Fruit fly (Drosophila melanogaster) whole organism, embryonic: Measurements from ENCODE around the gene kdn.
A peak's percentile ranks its signal among the peaks of the same experiment; 100 is the strongest.

Source experiments
- ATbp ChIP-seq: fragments of 200-800 bp; sonication (Bioruptor generic); optimal IDR thresholded peaks from 2 replicates; lab custom pipeline; 2017; ENCODE audit warnings: missing biosample characterization, mild to moderate bottlenecking, missing genetic modification characterization, missing genetic modification reagents
- Antp ChIP-seq: fragments of 200-800 bp; sonication (Bioruptor generic); optimal IDR thresholded peaks from 3 replicates; lab custom pipeline; 2016; ENCODE audit warnings: missing biosample characterization, missing genetic modification characterization
- Asciz ChIP-seq: fragments of 200-800 bp; sonication (Bioruptor generic); optimal IDR thresholded peaks from 2 replicates; lab custom pipeline; 2017; ENCODE audit warnings: missing biosample characterization, mild to moderate bottlenecking, missing genetic modification characterization, missing genetic modification reagents
- Atf3 ChIP-seq: fragments of 200-800 bp; sonication (Bioruptor generic); optimal IDR thresholded peaks from 3 replicates; lab custom pipeline; 2016; ENCODE audit warnings: missing biosample characterization, missing genetic modification characterization
- Blimp-1 ChIP-seq: fragments of 200-800 bp; sonication (Bioruptor generic); optimal IDR thresholded peaks from 3 replicates; lab custom pipeline; 2018; ENCODE audit warnings: missing biosample characterization, missing genetic modification characterization, mild to moderate bottlenecking, moderate library complexity, missing genetic modification reagents
- CG10431 ChIP-seq: fragments of 200-800 bp; sonication (Bioruptor generic); optimal IDR thresholded peaks from 3 replicates; lab custom pipeline; 2018; ENCODE audit warnings: missing biosample characterization, mild to moderate bottlenecking, missing genetic modification characterization
- CG12236 ChIP-seq: fragments of 200-800 bp; sonication (Bioruptor generic); optimal IDR thresholded peaks from 2 replicates; lab custom pipeline; 2016; ENCODE audit warnings: missing biosample characterization, missing genetic modification characterization
- CG12769 ChIP-seq: fragments of 200-800 bp; sonication (Bioruptor generic); optimal IDR thresholded peaks from 2 replicates; lab custom pipeline; 2019; ENCODE audit warnings: missing biosample characterization, mild to moderate bottlenecking, missing genetic modification characterization, moderate library complexity
- CG14441 ChIP-seq: fragments of 200-800 bp; sonication (Bioruptor generic); IDR thresholded peaks from 2 replicates; pipeline ENCODE4 v1.3.6; 2022; ENCODE audit warnings: missing biosample characterization, missing genetic modification characterization
- CG15269 ChIP-seq: fragments of 200-800 bp; sonication (Bioruptor generic); optimal IDR thresholded peaks from 2 replicates; lab custom pipeline; 2018; ENCODE audit warnings: missing biosample characterization, mild to moderate bottlenecking, missing genetic modification characterization, moderate library complexity
- CG1603 ChIP-seq: fragments of 200-800 bp; sonication (Bioruptor generic); optimal IDR thresholded peaks from 2 replicates; lab custom pipeline; 2019; ENCODE audit warnings: missing biosample characterization, mild to moderate bottlenecking, missing genetic modification characterization, moderate library complexity
- CG17359 ChIP-seq: fragments of 200-800 bp; sonication (Bioruptor generic); optimal IDR thresholded peaks from 3 replicates; lab custom pipeline; 2018; ENCODE audit warnings: missing biosample characterization, mild to moderate bottlenecking, missing genetic modification characterization, moderate library complexity
- CG17829 ChIP-seq: fragments of 200-800 bp; optimal IDR thresholded peaks from 2 replicates; lab custom pipeline; 2019; ENCODE audit warnings: missing biosample characterization, mild to moderate bottlenecking, missing genetic modification characterization, moderate library complexity
- CG2120 ChIP-seq: fragments of 200-800 bp; sonication (Bioruptor generic); optimal IDR thresholded peaks from 3 replicates; lab custom pipeline; 2016; ENCODE audit warnings: missing biosample characterization, missing genetic modification characterization
- CG2199 ChIP-seq: fragments of 200-800 bp; sonication (Bioruptor generic); IDR thresholded peaks from 3 replicates; pipeline ENCODE4 v1.3.6; 2022; ENCODE audit warnings: missing biosample characterization, missing genetic modification characterization
- CG2678 ChIP-seq: fragments of 200-800 bp; sonication (Bioruptor generic); optimal IDR thresholded peaks from 3 replicates; lab custom pipeline; 2019; ENCODE audit warnings: missing biosample characterization, mild to moderate bottlenecking, missing genetic modification characterization, moderate library complexity
- CG30403 ChIP-seq: fragments of 200-800 bp; sonication (Bioruptor generic); optimal IDR thresholded peaks from 3 replicates; lab custom pipeline; 2016; ENCODE audit warnings: missing biosample characterization, missing genetic modification characterization
- CG32532 ChIP-seq: fragments of 200-800 bp; sonication (Bioruptor generic); IDR thresholded peaks from 2 replicates; pipeline ENCODE4 v1.3.6; 2022; ENCODE audit warnings: missing biosample characterization, missing genetic modification characterization
- CG34224 ChIP-seq: fragments of 200-800 bp; sonication (Bioruptor generic); IDR thresholded peaks from 3 replicates; pipeline ENCODE4 v1.3.6; 2022; ENCODE audit warnings: missing biosample characterization, missing genetic modification characterization; ENCODE audit not compliant: partially characterized antibody
- CG43689 ChIP-seq: fragments of 200-800 bp; sonication (Bioruptor generic); IDR thresholded peaks from 2 replicates; pipeline ENCODE4 v1.3.6; 2022; ENCODE audit warnings: missing biosample characterization, missing genetic modification characterization
- CG6854 ChIP-seq: fragments of 200-800 bp; sonication (Bioruptor generic); optimal IDR thresholded peaks from 3 replicates; lab custom pipeline; 2017; ENCODE audit warnings: missing biosample characterization, mild to moderate bottlenecking, missing genetic modification characterization
- CG7357 ChIP-seq: fragments of 200-800 bp; sonication (Bioruptor generic); IDR thresholded peaks from 3 replicates; pipeline ENCODE4 v1.3.6; 2022; ENCODE audit warnings: missing biosample characterization, missing genetic modification characterization
- CG7839 ChIP-seq: fragments of 200-800 bp; sonication (Bioruptor generic); optimal IDR thresholded peaks from 3 replicates; lab custom pipeline; 2018; ENCODE audit warnings: missing biosample characterization, mild to moderate bottlenecking, missing genetic modification characterization, moderate library complexity
- CG7987 ChIP-seq: fragments of 200-800 bp; sonication (Bioruptor generic); optimal IDR thresholded peaks from 2 replicates; lab custom pipeline; 2018; ENCODE audit warnings: missing biosample characterization, mild to moderate bottlenecking, missing genetic modification characterization, moderate library complexity
- Dref ChIP-seq: fragments of 200-800 bp; sonication (Bioruptor generic); IDR thresholded peaks from 2 replicates; pipeline ENCODE4 v1.3.6; 2022; ENCODE audit warnings: missing biosample characterization, missing genetic modification characterization
- Ets65A ChIP-seq: fragments of 200-800 bp; sonication (Bioruptor generic); peaks from one replicate; lab custom pipeline; 2016; ENCODE audit warnings: missing biosample characterization, missing genetic modification characterization
- Fer1 ChIP-seq: fragments of 200-800 bp; sonication (Bioruptor generic); optimal IDR thresholded peaks from 2 replicates; lab custom pipeline; 2017; ENCODE audit warnings: missing biosample characterization, mild to moderate bottlenecking, missing genetic modification characterization
- Fer3 ChIP-seq: fragments of 200-800 bp; sonication (Bioruptor generic); optimal IDR thresholded peaks from 2 replicates; lab custom pipeline; 2018; ENCODE audit warnings: missing biosample characterization, mild to moderate bottlenecking, missing genetic modification characterization, moderate library complexity
- HLH3B ChIP-seq: fragments of 200-800 bp; sonication (Bioruptor generic); IDR thresholded peaks from 2 replicates; pipeline ENCODE4 v1.3.6; 2022; ENCODE audit warnings: missing biosample characterization, missing genetic modification characterization
- Hmr ChIP-seq: fragments of 200-800 bp; sonication (Bioruptor generic); optimal IDR thresholded peaks from 3 replicates; lab custom pipeline; 2017; ENCODE audit warnings: mild to moderate bottlenecking, missing biosample characterization, missing genetic modification reagents, missing genetic modification characterization
- NFAT ChIP-seq: fragments of 200-800 bp; sonication (Bioruptor generic); IDR thresholded peaks from 2 replicates; pipeline ENCODE4 v1.3.6; 2022; ENCODE audit warnings: missing biosample characterization, missing genetic modification characterization
- Oli ChIP-seq: fragments of 200-800 bp; sonication (Bioruptor generic); optimal IDR thresholded peaks from 2 replicates; lab custom pipeline; 2018; ENCODE audit warnings: missing biosample characterization, mild to moderate bottlenecking, missing genetic modification characterization, moderate library complexity
- Optix ChIP-seq: fragments of 200-800 bp; sonication (Bioruptor generic); IDR thresholded peaks from 3 replicates; pipeline ENCODE4 v1.3.6; 2022; ENCODE audit warnings: missing biosample characterization, missing genetic modification characterization
- Sry-δ ChIP-seq: fragments of 200-800 bp; sonication (Bioruptor generic); optimal IDR thresholded peaks from 2 replicates; lab custom pipeline; 2016; ENCODE audit warnings: missing biosample characterization, missing genetic modification characterization
- ci ChIP-seq: fragments of 200-800 bp; sonication (Bioruptor generic); IDR thresholded peaks from 3 replicates; pipeline ENCODE4 v1.3.6; 2022; ENCODE audit warnings: missing biosample characterization, missing genetic modification characterization
- dati ChIP-seq: fragments of 200-800 bp; sonication (Bioruptor generic); IDR thresholded peaks from 2 replicates; pipeline ENCODE4 v1.3.6; 2022; ENCODE audit warnings: missing biosample characterization, missing genetic modification characterization
- dysf ChIP-seq: fragments of 200-800 bp; sonication (Bioruptor generic); IDR thresholded peaks from 3 replicates; pipeline ENCODE4 v1.3.6; 2022; ENCODE audit warnings: missing biosample characterization, missing genetic modification characterization
- emc ChIP-seq: fragments of 200-800 bp; sonication (Bioruptor generic); optimal IDR thresholded peaks from 2 replicates; lab custom pipeline; 2016; ENCODE audit warnings: missing biosample characterization, missing genetic modification characterization
- esg ChIP-seq: fragments of 200-800 bp; sonication (Bioruptor generic); conservative IDR thresholded peaks from 2 replicates; pipeline ENCODE4 v1.3.6; 2022; ENCODE audit warnings: missing biosample characterization, missing genetic modification characterization
- ind ChIP-seq: fragments of 200-800 bp; sonication (Bioruptor generic); optimal IDR thresholded peaks from 3 replicates; lab custom pipeline; 2016; ENCODE audit warnings: missing biosample characterization, missing genetic modification characterization
- kay ChIP-seq: fragments of 200-800 bp; sonication (Bioruptor generic); optimal IDR thresholded peaks from 2 replicates; lab custom pipeline; 2016; ENCODE audit warnings: missing biosample characterization, missing genetic modification characterization
- lab ChIP-seq: fragments of 200-800 bp; sonication (Bioruptor generic); optimal IDR thresholded peaks from 3 replicates; lab custom pipeline; 2017; ENCODE audit warnings: missing biosample characterization, missing genetic modification characterization, mild to moderate bottlenecking, moderate library complexity, missing genetic modification reagents
- nmo ChIP-seq: fragments of 200-800 bp; sonication (Bioruptor generic); optimal IDR thresholded peaks from 2 replicates; lab custom pipeline; 2018; ENCODE audit warnings: missing biosample characterization, mild to moderate bottlenecking, missing genetic modification characterization, moderate library complexity
- oc ChIP-seq: fragments of 200-800 bp; sonication (Bioruptor generic); optimal IDR thresholded peaks from 2 replicates; lab custom pipeline; 2018; ENCODE audit warnings: missing biosample characterization, mild to moderate bottlenecking, missing genetic modification characterization, moderate library complexity
- pan ChIP-seq, 4 experiments: fragments of >200 bp in 3 of 4; fragments of 200-800 bp in 1 of 4; sonication (Bioruptor generic) in 1 of 4; optimal IDR thresholded peaks in 3 of 4; IDR thresholded peaks in 1 of 4; 2 replicates each; pipeline versions ENCODE4 v1.3.6 to Lab custom; 2017 to 2022; ENCODE audit warnings: missing biosample characterization in 2 of 4, missing genetic modification characterization in 2 of 4, mixed read lengths in 1 of 4
- scrt ChIP-seq: fragments of 200-800 bp; sonication (Bioruptor generic); optimal IDR thresholded peaks from 2 replicates; lab custom pipeline; 2018; ENCODE audit warnings: missing biosample characterization, mild to moderate bottlenecking, missing genetic modification characterization, moderate library complexity
- trh ChIP-seq: fragments of 200-800 bp; sonication (Bioruptor generic); optimal IDR thresholded peaks from 2 replicates; lab custom pipeline; 2016; ENCODE audit warnings: missing biosample characterization, missing genetic modification characterization
- ttk ChIP-seq: fragments of 200-800 bp; sonication (Bioruptor generic); IDR thresholded peaks from 2 replicates; pipeline ENCODE4 v2.1.2; 2022; ENCODE audit warnings: missing biosample characterization, missing genetic modification characterization
- wdn ChIP-seq: fragments of 200-800 bp; sonication (Bioruptor generic); IDR thresholded peaks from 2 replicates; pipeline ENCODE4 v1.3.6; 2022; ENCODE audit warnings: missing biosample characterization, missing genetic modification characterization

The kdn gene

dm6 chrX:6310408-6310807 lies 40.0 kb upstream of the kdn start:
- TF ChIP-seq kay (no peak), CG10431 (no peak), CG32532 (GFP tag; lab: Robert Waterston, UW) (peak; percentile 12; the same call in 1 of the 2 replicates), ci (GFP tag; lab: Robert Waterston, UW) (peak; percentile 59; the same call in 2 of the 3 replicates), CG14441 (GFP tag; lab: Robert Waterston, UW) (peak; percentile 37; the same call in 1 of the 2 replicates), dysf (GFP tag; lab: Robert Waterston, UW) (peak; percentile 35; the same call in 1 of the 3 replicates), Atf3 (GFP tag; lab: Kevin White, UChicago) (peak; percentile 19), CG6854 (GFP tag; lab: Kevin White, UChicago) (no peak), oc (tag; lab: Kevin White, UChicago) (peak; percentile 2), Blimp-1 (peak; percentile 5), Ets65A (GFP tag; lab: Kevin White, UChicago) (peak; percentile 94), Sry-δ (no peak), CG7987 (no peak), trh (GFP tag; lab: Kevin White, UChicago) (no peak), Asciz (GFP tag; lab: Kevin White, UChicago) (no peak), CG12236 (GFP tag; lab: Kevin White, UChicago) (no peak), Antp (GFP tag; lab: Kevin White, UChicago) (peak; percentile 7), CG17829 (tag; lab: Kevin White, UChicago) (no peak), CG15269 (peak; percentile 32), Fer1 (GFP tag; lab: Kevin White, UChicago) (peak; percentile 22), esg (GFP tag; lab: Robert Waterston, UW) (0 out of 2 replicates have a peak, but pooled peaks have one; percentile 6), wdn (GFP tag; lab: Robert Waterston, UW) (0 out of 2 replicates have a peak, but pooled peaks have one; percentile 21), CG7357 (GFP tag; lab: Robert Waterston, UW) (0 out of 3 replicates have a peak, but pooled peaks have one; percentile 12), nmo (GFP tag; lab: Kevin White, UChicago) (peak; percentile 19), Hmr (GFP tag; lab: Kevin White, UChicago) (peak; percentile 39), dati (GFP tag; lab: Robert Waterston, UW) (no peak), CG30403 (GFP tag; lab: Kevin White, UChicago) (peak; percentile 14), CG34224 (GFP tag; lab: Robert Waterston, UW) (no peak), CG12769 (tag; lab: Kevin White, UChicago) (peak; percentile 54), emc (peak; percentile 19), ATbp (GFP tag; lab: Kevin White, UChicago) (peak; percentile 35), CG7839 (tag; lab: Kevin White, UChicago) (peak; percentile 42), HLH3B (GFP tag; lab: Robert Waterston, UW) (0 out of 2 replicates have a peak, but pooled peaks have one; percentile 31), Optix (GFP tag; lab: Robert Waterston, UW) (0 out of 3 replicates have a peak, but pooled peaks have one; percentile 19), CG2678 (tag; lab: Kevin White, UChicago) (peak; percentile 47), Oli (tag; lab: Kevin White, UChicago) (peak; percentile 6), NFAT (no peak), CG2120 (GFP tag; lab: Kevin White, UChicago) (peak; percentile 32), ttk (0 out of 2 replicates have a peak, but pooled peaks have one; percentile 12), CG2199 (GFP tag; lab: Robert Waterston, UW) (no peak), Dref (GFP tag; lab: Robert Waterston, UW) (no peak), scrt (peak; percentile 5), ind (peak; percentile 31), pan (optimal IDR thresholded peaks at IDR 0.05; lab: Kevin White, UChicago) (no peak), pan (GFP tag; optimal IDR thresholded peaks at IDR 0.05 in 1 of 2, IDR thresholded peaks at IDR 0.05 in 1 of 2) (peak in 1 of 2 experiments; percentile 54), Fer3 (tag; lab: Kevin White, UChicago) (peak; percentile 11), CG43689 (GFP tag; lab: Robert Waterston, UW) (no peak), CG1603 (tag; lab: Kevin White, UChicago) (peak; percentile 41), CG17359 (tag; lab: Kevin White, UChicago) (peak; percentile 42), lab (GFP tag; lab: Kevin White, UChicago) (peak; percentile 48)
